Fruit fly (Drosophila melanogaster) whole organism, embryonic: Measurements from ENCODE around the gene CG13024.

Experiments
- B-H1 ChIP-seq: fragments of 200-800 bp; sonication (Bioruptor generic); IDR thresholded peaks from 3 replicates; pipeline ENCODE4 v1.3.6; 2022; ENCODE audit warnings: missing biosample characterization, missing genetic modification characterization
- BtbVII ChIP-seq: fragments of 200-800 bp; sonication (Bioruptor generic); optimal IDR thresholded peaks from 3 replicates; lab custom pipeline; 2017; ENCODE audit warnings: missing biosample characterization, mild to moderate bottlenecking, missing genetic modification characterization
- CG11695 ChIP-seq: fragments of 200-800 bp; sonication (Bioruptor generic); IDR thresholded peaks from 3 replicates; pipeline ENCODE4 v1.3.6; 2022; ENCODE audit warnings: missing biosample characterization, missing genetic modification characterization
- CG12104 ChIP-seq: fragments of 200-800 bp; sonication (Bioruptor generic); optimal IDR thresholded peaks from 3 replicates; lab custom pipeline; 2016; ENCODE audit warnings: missing biosample characterization, missing genetic modification characterization
- CG12391 ChIP-seq: fragments of 200-800 bp; sonication (Bioruptor generic); optimal IDR thresholded peaks from 3 replicates; lab custom pipeline; 2018; ENCODE audit warnings: missing biosample characterization, mild to moderate bottlenecking, missing genetic modification characterization, moderate library complexity
- CG12744 ChIP-seq: fragments of 200-800 bp; sonication (Bioruptor generic); optimal IDR thresholded peaks from 2 replicates; lab custom pipeline; 2016; ENCODE audit warnings: missing biosample characterization, missing genetic modification characterization
- CG15514 ChIP-seq: fragments of 200-800 bp; sonication (Bioruptor generic); optimal IDR thresholded peaks from 3 replicates; lab custom pipeline; 2017; ENCODE audit warnings: missing biosample characterization, missing genetic modification characterization, mild to moderate bottlenecking, moderate library complexity, missing genetic modification reagents
- CG16813 ChIP-seq: fragments of 200-800 bp; sonication (Bioruptor generic); IDR thresholded peaks from 3 replicates; pipeline ENCODE4 v1.3.6; 2022; ENCODE audit warnings: missing biosample characterization, missing genetic modification characterization; ENCODE audit not compliant: partially characterized antibody
- CG17186 ChIP-seq: fragments of 200-800 bp; sonication (Bioruptor generic); optimal IDR thresholded peaks from 3 replicates; lab custom pipeline; 2017; ENCODE audit warnings: missing biosample characterization, missing genetic modification reagents, missing genetic modification characterization
- CG18262 ChIP-seq: fragments of 200-800 bp; optimal IDR thresholded peaks from 3 replicates; lab custom pipeline; 2019; ENCODE audit warnings: missing biosample characterization, mild to moderate bottlenecking, missing genetic modification characterization, moderate library complexity
- CG2116 ChIP-seq: fragments of 200-800 bp; sonication (Bioruptor generic); optimal IDR thresholded peaks from 3 replicates; lab custom pipeline; 2018; ENCODE audit warnings: missing biosample characterization, mild to moderate bottlenecking, missing genetic modification characterization
- CG2712 ChIP-seq: fragments of 200-800 bp; optimal IDR thresholded peaks from 3 replicates; lab custom pipeline; 2019; ENCODE audit warnings: missing biosample characterization, mild to moderate bottlenecking, missing genetic modification characterization, moderate library complexity
- CG30431 ChIP-seq: fragments of 200-800 bp; sonication (Bioruptor generic); optimal IDR thresholded peaks from 2 replicates; lab custom pipeline; 2017; ENCODE audit warnings: missing biosample characterization, missing genetic modification characterization
- CG32532 ChIP-seq: fragments of 200-800 bp; sonication (Bioruptor generic); IDR thresholded peaks from 2 replicates; pipeline ENCODE4 v1.3.6; 2022; ENCODE audit warnings: missing biosample characterization, missing genetic modification characterization
- CG6272 ChIP-seq: fragments of 200-800 bp; sonication (Bioruptor generic); IDR thresholded peaks from 2 replicates; pipeline ENCODE4 v1.3.6; 2022; ENCODE audit warnings: missing biosample characterization, missing genetic modification characterization
- CG7745 ChIP-seq: fragments of 200-800 bp; sonication (Bioruptor generic); optimal IDR thresholded peaks from 2 replicates; lab custom pipeline; 2018; ENCODE audit warnings: missing biosample characterization, mild to moderate bottlenecking, missing genetic modification characterization, moderate library complexity
- CG8290 ChIP-seq, 3 experiments: fragments of 200-800 bp; sonication (Bioruptor generic); optimal IDR thresholded peaks; 2 replicates each; lab custom pipeline; 2016 to 2019; ENCODE audit warnings: missing biosample characterization in 3 of 3, missing genetic modification characterization in 3 of 3, mild to moderate bottlenecking in 2 of 3, moderate library complexity in 1 of 3
- Doc3 ChIP-seq: fragments of 200-800 bp; sonication (Bioruptor generic); IDR thresholded peaks from 3 replicates; pipeline ENCODE4 v1.3.6; 2022; ENCODE audit warnings: missing biosample characterization, missing genetic modification characterization; ENCODE audit not compliant: partially characterized antibody
- Dp ChIP-seq: fragments of 200-800 bp; sonication (Bioruptor generic); optimal IDR thresholded peaks from 2 replicates; lab custom pipeline; 2018; ENCODE audit warnings: missing biosample characterization, mild to moderate bottlenecking, missing genetic modification characterization, moderate library complexity
- HLH3B ChIP-seq: fragments of 200-800 bp; sonication (Bioruptor generic); IDR thresholded peaks from 2 replicates; pipeline ENCODE4 v1.3.6; 2022; ENCODE audit warnings: missing biosample characterization, missing genetic modification characterization
- HmgD ChIP-seq: fragments of 200-800 bp; sonication (Bioruptor generic); optimal IDR thresholded peaks from 3 replicates; lab custom pipeline; 2016; ENCODE audit warnings: missing biosample characterization, missing genetic modification characterization
- HmgZ ChIP-seq: fragments of 200-800 bp; sonication (Bioruptor generic); optimal IDR thresholded peaks from 2 replicates; lab custom pipeline; 2018; ENCODE audit warnings: missing biosample characterization, mild to moderate bottlenecking, missing genetic modification characterization
- Hr51 ChIP-seq, 2 experiments: fragments of 200-800 bp; sonication (Bioruptor generic); optimal IDR thresholded peaks; 2 replicates in 1 of 2; 3 replicates in 1 of 2; lab custom pipeline; 2016 to 2018; ENCODE audit warnings: missing biosample characterization in 2 of 2, missing genetic modification characterization in 2 of 2, mild to moderate bottlenecking in 1 of 2, moderate library complexity in 1 of 2
- Myb ChIP-seq: fragments of 200-800 bp; sonication (Bioruptor generic); optimal IDR thresholded peaks from 2 replicates; lab custom pipeline; 2016; ENCODE audit warnings: missing biosample characterization, missing genetic modification characterization
- Nf-YC ChIP-seq: fragments of 200-800 bp; optimal IDR thresholded peaks from 3 replicates; lab custom pipeline; 2019; ENCODE audit warnings: missing biosample characterization, mild to moderate bottlenecking, missing genetic modification characterization, moderate library complexity
- Sin3A ChIP-seq: fragments of >200 bp; optimal IDR thresholded peaks from 2 replicates; lab custom pipeline; 2018
- Sry-δ ChIP-seq: fragments of 200-800 bp; sonication (Bioruptor generic); optimal IDR thresholded peaks from 2 replicates; lab custom pipeline; 2016; ENCODE audit warnings: missing biosample characterization, missing genetic modification characterization
- TFAM ChIP-seq: fragments of 200-800 bp; sonication (Bioruptor generic); optimal IDR thresholded peaks from 2 replicates; lab custom pipeline; 2017; ENCODE audit warnings: missing biosample characterization, missing genetic modification characterization, inconsistent platforms
- YL-1 ChIP-seq: fragments of 200-800 bp; sonication (Bioruptor generic); optimal IDR thresholded peaks from 3 replicates; lab custom pipeline; 2017; ENCODE audit warnings: missing biosample characterization, mild to moderate bottlenecking, missing genetic modification characterization
- cas ChIP-seq: fragments of 200-800 bp; sonication (Bioruptor generic); IDR thresholded peaks from 2 replicates; pipeline ENCODE4 v1.3.6; 2022; ENCODE audit warnings: missing biosample characterization, missing genetic modification characterization
- cato ChIP-seq: fragments of 200-800 bp; sonication (Bioruptor generic); optimal IDR thresholded peaks from 2 replicates; lab custom pipeline; 2016; ENCODE audit warnings: missing biosample characterization, missing genetic modification characterization, borderline replicate concordance
- dm ChIP-seq: fragments of 200-800 bp; sonication (Bioruptor generic); optimal IDR thresholded peaks from 3 replicates; lab custom pipeline; 2016; ENCODE audit warnings: missing biosample characterization, missing genetic modification characterization
- dpn ChIP-seq, 2 experiments: fragments of 200-800 bp; sonication (Bioruptor generic); optimal IDR thresholded peaks; 3 replicates each; lab custom pipeline; 2016; ENCODE audit warnings: missing biosample characterization in 2 of 2, missing genetic modification characterization in 2 of 2
- gsb ChIP-seq: fragments of 200-800 bp; sonication (Bioruptor generic); IDR thresholded peaks from 2 replicates; pipeline ENCODE4 v1.3.6; 2022; ENCODE audit warnings: missing biosample characterization, missing genetic modification characterization
- hbn ChIP-seq: fragments of 200-800 bp; sonication (Bioruptor generic); IDR thresholded peaks from 2 replicates; pipeline ENCODE4 v1.3.6; 2022; ENCODE audit warnings: missing biosample characterization, missing genetic modification characterization; ENCODE audit not compliant: partially characterized antibody
- kah ChIP-seq: fragments of 200-800 bp; sonication (Bioruptor generic); optimal IDR thresholded peaks from 2 replicates; lab custom pipeline; 2018; ENCODE audit warnings: missing biosample characterization, mild to moderate bottlenecking, missing genetic modification characterization
- knrl ChIP-seq: fragments of 200-800 bp; sonication (Bioruptor generic); IDR thresholded peaks from 3 replicates; pipeline ENCODE4 v1.3.6; 2022; ENCODE audit warnings: missing biosample characterization, missing genetic modification characterization; ENCODE audit not compliant: partially characterized antibody
- lbe ChIP-seq: fragments of 200-800 bp; sonication (Bioruptor generic); optimal IDR thresholded peaks from 2 replicates; lab custom pipeline; 2016; ENCODE audit warnings: missing biosample characterization, mild to moderate bottlenecking, missing genetic modification characterization
- nom ChIP-seq: fragments of 200-800 bp; sonication (Bioruptor generic); optimal IDR thresholded peaks from 2 replicates; lab custom pipeline; 2017; ENCODE audit warnings: missing biosample characterization, missing genetic modification characterization, mild to moderate bottlenecking, moderate library complexity, missing genetic modification reagents
- rib ChIP-seq: fragments of 200-800 bp; sonication (Bioruptor generic); IDR thresholded peaks from 2 replicates; pipeline ENCODE4 v1.3.6; 2022; ENCODE audit warnings: missing biosample characterization, missing genetic modification characterization
- row ChIP-seq: fragments of 200-800 bp; sonication (Bioruptor generic); IDR thresholded peaks from 3 replicates; pipeline ENCODE4 v1.3.6; 2022; ENCODE audit warnings: missing biosample characterization, missing genetic modification characterization
- sens-2 ChIP-seq: fragments of 200-800 bp; sonication (Bioruptor generic); IDR thresholded peaks from 2 replicates; pipeline ENCODE4 v1.3.6; 2022; ENCODE audit warnings: missing biosample characterization, missing genetic modification characterization
- sisA ChIP-seq: fragments of 200-800 bp; sonication (Bioruptor generic); IDR thresholded peaks from 2 replicates; pipeline ENCODE4 v1.3.6; 2022; ENCODE audit warnings: missing biosample characterization, missing genetic modification characterization
- sna ChIP-seq: fragments of 200-800 bp; sonication (Bioruptor generic); IDR thresholded peaks from 2 replicates; pipeline ENCODE4 v1.3.6; 2022; ENCODE audit warnings: missing biosample characterization, missing genetic modification characterization; ENCODE audit not compliant: partially characterized antibody
- stwl ChIP-seq: fragments of 200-800 bp; sonication (Bioruptor generic); optimal IDR thresholded peaks from 3 replicates; lab custom pipeline; 2018; ENCODE audit warnings: missing biosample characterization, mild to moderate bottlenecking, missing genetic modification characterization, moderate library complexity
- wek ChIP-seq: fragments of 200-800 bp; sonication (Bioruptor generic); optimal IDR thresholded peaks from 3 replicates; lab custom pipeline; 2018; ENCODE audit warnings: missing biosample characterization, mild to moderate bottlenecking, missing genetic modification characterization, moderate library complexity
- zen ChIP-seq: fragments of 200-800 bp; sonication (Bioruptor generic); optimal IDR thresholded peaks from 3 replicates; lab custom pipeline; 2018; ENCODE audit warnings: missing biosample characterization, mild to moderate bottlenecking, missing genetic modification characterization, moderate library complexity

The CG13024 gene

dm6 chr3L:16853533-16854386 is 24.9 kb upstream of the CG13024 start, which contains the start of gene sina (continued):
- TF ChIP-seq CG7745 = peak; percentile 93
- no peak for TF ChIP-seq cato (GFP tag; lab: Kevin White, UChicago)
- peak; percentile 59; the same call in 1 of the 3 replicates for TF ChIP-seq Doc3 (GFP tag; lab: Robert Waterston, UW)
- peak; percentile 63 for TF ChIP-seq CG12391 (tag; lab: Kevin White, UChicago)
- TF ChIP-seq Hr51 (GFP tag; optimal IDR thresholded peaks at IDR 0.05; lab: Kevin White, UChicago) = peak in 1 of 2 experiments; percentile 17
- TF ChIP-seq sens-2 = no peak
- TF ChIP-seq CG2712 = peak; percentile 57
- TF ChIP-seq CG6272 (GFP tag; lab: Robert Waterston, UW) = peak; percentile 16; the same call in 1 of the 2 replicates
- peak; percentile 72 for TF ChIP-seq HmgZ
- peak; percentile 71 for TF ChIP-seq CG15514
- TF ChIP-seq Dp (GFP tag; lab: Kevin White, UChicago) = peak; percentile 80
- TF ChIP-seq BtbVII (GFP tag; lab: Kevin White, UChicago) = peak; percentile 27
- TF ChIP-seq CG2116 = peak; percentile 94
- TF ChIP-seq CG32532 = 0 out of 2 replicates have a peak, but pooled peaks have one; percentile 11
- TF ChIP-seq YL-1 (GFP tag; lab: Kevin White, UChicago) = peak; percentile 78
- TF ChIP-seq hbn (GFP tag; lab: Robert Waterston, UW) = peak; percentile 71
- TF ChIP-seq B-H1 = no peak
- TF ChIP-seq CG30431 (GFP tag; lab: Kevin White, UChicago) = no peak
- no peak for TF ChIP-seq rib (GFP tag; lab: Robert Waterston, UW)
- TF ChIP-seq CG12744 = peak; percentile 4
- peak; percentile 83 for TF ChIP-seq CG16813 (GFP tag; lab: Robert Waterston, UW)
- TF ChIP-seq CG12104 (GFP tag; lab: Kevin White, UChicago) = no peak
- TF ChIP-seq Nf-YC (tag; lab: Kevin White, UChicago) = peak; percentile 56
- peak; percentile 2 for TF ChIP-seq wek
- TF ChIP-seq row (GFP tag; lab: Robert Waterston, UW) = peak; percentile 47; the same call in 2 of the 3 replicates
- TF ChIP-seq lbe = peak; percentile 11
- peak in 1 of 2 experiments; percentile 18 for TF ChIP-seq dpn (GFP tag; optimal IDR thresholded peaks at IDR 0.05; lab: Kevin White, UChicago)
- TF ChIP-seq sna (GFP tag; lab: Robert Waterston, UW) = peak; percentile 74
- no peak for TF ChIP-seq CG17186 (GFP tag; lab: Kevin White, UChicago)
- peak; percentile 49 for TF ChIP-seq zen (tag; lab: Kevin White, UChicago)
- no peak for TF ChIP-seq cas (GFP tag; lab: Robert Waterston, UW)
- TF ChIP-seq CG8290 (GFP tag; optimal IDR thresholded peaks at IDR 0.05; lab: Kevin White, UChicago) = peak; percentile 61
- no peak for TF ChIP-seq CG8290 (tag; optimal IDR thresholded peaks at IDR 0.05; lab: Kevin White, UChicago)
- TF ChIP-seq HmgD (GFP tag; lab: Kevin White, UChicago) = peak; percentile 22
- peak; percentile 95 for TF ChIP-seq stwl (tag; lab: Kevin White, UChicago)
- TF ChIP-seq HLH3B = no peak
- TF ChIP-seq Sin3A (lab: Kevin White, UChicago) = peak; percentile 4
- TF ChIP-seq kah (GFP tag; lab: Kevin White, UChicago) = peak; percentile 87
- peak; percentile 8 for TF ChIP-seq nom
- TF ChIP-seq gsb (GFP tag; lab: Robert Waterston, UW) = no peak
- TF ChIP-seq CG11695 (GFP tag; lab: Robert Waterston, UW) = 0 out of 3 replicates have a peak, but pooled peaks have one; percentile 9
- TF ChIP-seq CG18262 = peak; percentile 19
- no peak for TF ChIP-seq sisA (GFP tag; lab: Robert Waterston, UW)
- TF ChIP-seq Sry-δ (GFP tag; lab: Kevin White, UChicago) = peak; percentile 91
- TF ChIP-seq dm (GFP tag; lab: Kevin White, UChicago) = peak; percentile 10
- TF ChIP-seq TFAM (GFP tag; lab: Kevin White, UChicago) = no peak
- TF ChIP-seq Myb (GFP tag; lab: Kevin White, UChicago) = peak; percentile 72
- TF ChIP-seq knrl (GFP tag; lab: Robert Waterston, UW) = peak; percentile 60
